Fruit fly (Drosophila melanogaster) whole organism, embryonic: ENCODE results near the gene CG3862.

Experiments
- CG10959 ChIP-seq: fragments of 200-800 bp; sonication (Bioruptor generic); IDR thresholded peaks from 2 replicates; pipeline ENCODE4 v1.3.6; 2022; ENCODE audit warnings: missing biosample characterization, missing genetic modification characterization
- CG11504 ChIP-seq: fragments of 200-800 bp; sonication (Bioruptor generic); optimal IDR thresholded peaks from 3 replicates; lab custom pipeline; 2019; ENCODE audit warnings: missing biosample characterization, mild to moderate bottlenecking, missing genetic modification characterization, moderate library complexity
- CG12155 ChIP-seq: fragments of 200-800 bp; sonication (Bioruptor generic); optimal IDR thresholded peaks from 3 replicates; lab custom pipeline; 2016; ENCODE audit warnings: missing biosample characterization, missing genetic modification characterization
- CG14860 ChIP-seq: fragments of 200-800 bp; sonication (Bioruptor generic); IDR thresholded peaks from 3 replicates; pipeline ENCODE4 v1.3.6; 2022; ENCODE audit warnings: missing biosample characterization, missing genetic modification characterization; ENCODE audit not compliant: partially characterized antibody
- CG1647 ChIP-seq: fragments of 200-800 bp; sonication (Bioruptor generic); optimal IDR thresholded peaks from 3 replicates; lab custom pipeline; 2016; ENCODE audit warnings: missing biosample characterization, missing genetic modification characterization
- CG16863 ChIP-seq: fragments of 200-800 bp; sonication (Bioruptor generic); optimal IDR thresholded peaks from 3 replicates; lab custom pipeline; 2016; ENCODE audit warnings: missing biosample characterization, missing genetic modification characterization
- CG17568 ChIP-seq: fragments of 200-800 bp; sonication (Bioruptor generic); optimal IDR thresholded peaks from 2 replicates; lab custom pipeline; 2018; ENCODE audit warnings: missing biosample characterization, mild to moderate bottlenecking, missing genetic modification characterization, moderate library complexity
- CG32772 ChIP-seq: fragments of 200-800 bp; sonication (Bioruptor generic); IDR thresholded peaks from 2 replicates; pipeline ENCODE4 v1.3.6; 2022; ENCODE audit warnings: missing biosample characterization, missing genetic modification characterization
- CG33213 ChIP-seq: fragments of 200-800 bp; sonication (Bioruptor generic); optimal IDR thresholded peaks from 3 replicates; lab custom pipeline; 2016; ENCODE audit warnings: missing biosample characterization, missing genetic modification characterization
- CG42726 ChIP-seq: fragments of 200-800 bp; sonication (Bioruptor generic); IDR thresholded peaks from 2 replicates; pipeline ENCODE4 v1.3.6; 2022; ENCODE audit warnings: missing biosample characterization, missing genetic modification characterization; ENCODE audit not compliant: partially characterized antibody
- CG4617 ChIP-seq: fragments of 200-800 bp; sonication (Bioruptor generic); optimal IDR thresholded peaks from 3 replicates; lab custom pipeline; 2016; ENCODE audit warnings: missing biosample characterization, missing genetic modification characterization, borderline replicate concordance
- CG4730 ChIP-seq: fragments of 200-800 bp; sonication (Bioruptor generic); IDR thresholded peaks from 2 replicates; pipeline ENCODE4 v1.3.6; 2022; ENCODE audit warnings: missing biosample characterization, missing genetic modification characterization
- CG5180 ChIP-seq: fragments of 200-800 bp; sonication (Bioruptor generic); optimal IDR thresholded peaks from 3 replicates; lab custom pipeline; 2017; ENCODE audit warnings: missing biosample characterization, missing genetic modification characterization, mild to moderate bottlenecking, moderate library complexity, missing genetic modification reagents
- CG7372 ChIP-seq: fragments of 200-800 bp; sonication (Bioruptor generic); IDR thresholded peaks from 2 replicates; pipeline ENCODE4 v1.3.6; 2022; ENCODE audit warnings: missing biosample characterization, missing genetic modification characterization
- CG9215 ChIP-seq: fragments of 200-800 bp; sonication (Bioruptor generic); IDR thresholded peaks from 2 replicates; pipeline ENCODE4 v1.3.6; 2022; ENCODE audit warnings: missing biosample characterization, missing genetic modification characterization
- Drgx ChIP-seq: fragments of 200-800 bp; sonication (Bioruptor generic); IDR thresholded peaks from 2 replicates; pipeline ENCODE4 v1.3.6; 2022; ENCODE audit warnings: missing biosample characterization, missing genetic modification characterization
- Fer2 ChIP-seq: fragments of 200-800 bp; sonication (Bioruptor generic); optimal IDR thresholded peaks from 2 replicates; lab custom pipeline; 2018; ENCODE audit warnings: missing biosample characterization, mild to moderate bottlenecking, missing genetic modification characterization, moderate library complexity
- Fer3 ChIP-seq: fragments of 200-800 bp; sonication (Bioruptor generic); optimal IDR thresholded peaks from 2 replicates; lab custom pipeline; 2018; ENCODE audit warnings: missing biosample characterization, mild to moderate bottlenecking, missing genetic modification characterization, moderate library complexity
- HLHmδ ChIP-seq: fragments of 200-800 bp; sonication (Bioruptor generic); optimal IDR thresholded peaks from 2 replicates; lab custom pipeline; 2018; ENCODE audit warnings: missing biosample characterization, mild to moderate bottlenecking, missing genetic modification characterization, moderate library complexity
- Hr78 ChIP-seq, 2 experiments: fragments of 200-800 bp in 1 of 2; fragments of >200 bp in 1 of 2; sonication (Bioruptor generic) in 1 of 2; optimal IDR thresholded peaks; 2 replicates each; lab custom pipeline; 2017 to 2019; ENCODE audit warnings: missing biosample characterization in 2 of 2, missing genetic modification characterization in 2 of 2, mild to moderate bottlenecking in 1 of 2, moderate library complexity in 1 of 2
- Lpt ChIP-seq: fragments of >200 bp; optimal IDR thresholded peaks from 2 replicates; lab custom pipeline; 2018; ENCODE audit warnings: missing biosample characterization, missing genetic modification characterization
- Max ChIP-seq: fragments of 200-800 bp; sonication (Bioruptor generic); optimal IDR thresholded peaks from 2 replicates; lab custom pipeline; 2016; ENCODE audit warnings: missing biosample characterization, mild to moderate bottlenecking, missing genetic modification characterization
- Myb ChIP-seq: fragments of 200-800 bp; sonication (Bioruptor generic); optimal IDR thresholded peaks from 2 replicates; lab custom pipeline; 2016; ENCODE audit warnings: missing biosample characterization, missing genetic modification characterization
- Optix ChIP-seq: fragments of 200-800 bp; sonication (Bioruptor generic); IDR thresholded peaks from 3 replicates; pipeline ENCODE4 v1.3.6; 2022; ENCODE audit warnings: missing biosample characterization, missing genetic modification characterization
- ab ChIP-seq: fragments of 200-800 bp; sonication (Bioruptor generic); optimal IDR thresholded peaks from 2 replicates; lab custom pipeline; 2016; ENCODE audit warnings: missing biosample characterization, missing genetic modification characterization
- bab2 ChIP-seq: fragments of 200-800 bp; sonication (Bioruptor generic); optimal IDR thresholded peaks from 2 replicates; lab custom pipeline; 2016; ENCODE audit warnings: missing biosample characterization, missing genetic modification characterization
- dm ChIP-seq: fragments of 200-800 bp; sonication (Bioruptor generic); optimal IDR thresholded peaks from 3 replicates; lab custom pipeline; 2016; ENCODE audit warnings: missing biosample characterization, missing genetic modification characterization
- eyg ChIP-seq: fragments of 200-800 bp; sonication (Bioruptor generic); optimal IDR thresholded peaks from 3 replicates; lab custom pipeline; 2016; ENCODE audit warnings: missing biosample characterization, missing genetic modification characterization
- gce ChIP-seq: fragments of 200-800 bp; sonication (Bioruptor generic); IDR thresholded peaks from 3 replicates; pipeline ENCODE4 v1.3.6; 2022; ENCODE audit warnings: missing biosample characterization, missing genetic modification characterization
- gcm ChIP-seq: fragments of 200-800 bp; sonication (Bioruptor generic); optimal IDR thresholded peaks from 2 replicates; lab custom pipeline; 2019; ENCODE audit warnings: missing biosample characterization, mild to moderate bottlenecking, missing genetic modification characterization, moderate library complexity
- gcm2 ChIP-seq: fragments of 200-800 bp; sonication (Bioruptor generic); optimal IDR thresholded peaks from 2 replicates; lab custom pipeline; 2016; ENCODE audit warnings: missing biosample characterization, missing genetic modification characterization
- gsb ChIP-seq: fragments of 200-800 bp; sonication (Bioruptor generic); IDR thresholded peaks from 2 replicates; pipeline ENCODE4 v1.3.6; 2022; ENCODE audit warnings: missing biosample characterization, missing genetic modification characterization
- ham ChIP-seq: fragments of 200-800 bp; sonication (Bioruptor generic); IDR thresholded peaks from 2 replicates; pipeline ENCODE4 v1.3.6; 2022; ENCODE audit warnings: missing biosample characterization, missing genetic modification characterization
- hth ChIP-seq: fragments of >200 bp; optimal IDR thresholded peaks from 2 replicates; lab custom pipeline; 2017; ENCODE audit warnings: inconsistent platforms
- ind ChIP-seq: fragments of 200-800 bp; sonication (Bioruptor generic); optimal IDR thresholded peaks from 3 replicates; lab custom pipeline; 2016; ENCODE audit warnings: missing biosample characterization, missing genetic modification characterization
- jigr1 ChIP-seq: fragments of 200-800 bp; sonication (Bioruptor generic); IDR thresholded peaks from 3 replicates; pipeline ENCODE4 v1.3.6; 2022; ENCODE audit warnings: missing biosample characterization, missing genetic modification characterization
- onecut ChIP-seq: fragments of 200-800 bp; sonication (Bioruptor generic); IDR thresholded peaks from 2 replicates; pipeline ENCODE4 v1.3.6; 2022; ENCODE audit warnings: missing biosample characterization, missing genetic modification characterization
- otp ChIP-seq: fragments of 200-800 bp; sonication (Bioruptor generic); IDR thresholded peaks from 3 replicates; pipeline ENCODE4, ENCODE4 v1.3.6; 2022; ENCODE audit warnings: missing biosample characterization, missing genetic modification characterization
- pros ChIP-seq: fragments of 200-800 bp; sonication (Bioruptor generic); optimal IDR thresholded peaks from 3 replicates; lab custom pipeline; 2019; ENCODE audit warnings: missing biosample characterization, mild to moderate bottlenecking, missing genetic modification characterization, moderate library complexity
- psq ChIP-seq: fragments of 200-800 bp; sonication (Bioruptor generic); optimal IDR thresholded peaks from 2 replicates; lab custom pipeline; 2017; ENCODE audit warnings: missing biosample characterization, missing genetic modification characterization
- ro ChIP-seq: fragments of 200-800 bp; sonication (Bioruptor generic); IDR thresholded peaks from 2 replicates; pipeline ENCODE4 v1.3.6; 2022; ENCODE audit warnings: missing biosample characterization, missing genetic modification characterization
- run ChIP-seq: fragments of 200-800 bp; sonication (Bioruptor generic); optimal IDR thresholded peaks from 3 replicates; lab custom pipeline; 2018; ENCODE audit warnings: missing biosample characterization, mild to moderate bottlenecking, missing genetic modification characterization
- salm ChIP-seq: fragments of 200-800 bp; sonication (Bioruptor generic); optimal IDR thresholded peaks from 2 replicates; lab custom pipeline; 2018; ENCODE audit warnings: missing biosample characterization, mild to moderate bottlenecking, missing genetic modification characterization
- sens ChIP-seq: fragments of 200-800 bp; sonication (Bioruptor generic); peaks from one replicate; lab custom pipeline; 2016; ENCODE audit warnings: missing biosample characterization, missing genetic modification characterization
- sens-2 ChIP-seq: fragments of 200-800 bp; sonication (Bioruptor generic); IDR thresholded peaks from 2 replicates; pipeline ENCODE4 v1.3.6; 2022; ENCODE audit warnings: missing biosample characterization, missing genetic modification characterization
- slbo ChIP-seq: fragments of 200-800 bp; sonication (Bioruptor generic); IDR thresholded peaks from 2 replicates; pipeline ENCODE4 v1.3.6; 2022; ENCODE audit warnings: missing biosample characterization, missing genetic modification characterization
- tna ChIP-seq: fragments of 200-800 bp; sonication (Bioruptor generic); IDR thresholded peaks from 2 replicates; pipeline ENCODE4 v1.3.6; 2022; ENCODE audit warnings: missing biosample characterization, missing genetic modification characterization; ENCODE audit not compliant: partially characterized antibody
- trh ChIP-seq: fragments of 200-800 bp; sonication (Bioruptor generic); optimal IDR thresholded peaks from 2 replicates; lab custom pipeline; 2016; ENCODE audit warnings: missing biosample characterization, missing genetic modification characterization
- vfl ChIP-seq: fragments of 200-800 bp; sonication (Bioruptor generic); optimal IDR thresholded peaks from 2 replicates; lab custom pipeline; 2016; ENCODE audit warnings: missing biosample characterization, missing genetic modification characterization
- vvl ChIP-seq: fragments of 200-800 bp; sonication (Bioruptor generic); IDR thresholded peaks from 2 replicates; pipeline ENCODE4 v1.3.6; 2022; ENCODE audit warnings: missing biosample characterization, missing genetic modification characterization
- zf30C ChIP-seq: fragments of 200-800 bp; sonication (Bioruptor generic); optimal IDR thresholded peaks from 3 replicates; lab custom pipeline; 2018; ENCODE audit warnings: missing biosample characterization, mild to moderate bottlenecking, missing genetic modification characterization

The CG3862 gene

DNA sequence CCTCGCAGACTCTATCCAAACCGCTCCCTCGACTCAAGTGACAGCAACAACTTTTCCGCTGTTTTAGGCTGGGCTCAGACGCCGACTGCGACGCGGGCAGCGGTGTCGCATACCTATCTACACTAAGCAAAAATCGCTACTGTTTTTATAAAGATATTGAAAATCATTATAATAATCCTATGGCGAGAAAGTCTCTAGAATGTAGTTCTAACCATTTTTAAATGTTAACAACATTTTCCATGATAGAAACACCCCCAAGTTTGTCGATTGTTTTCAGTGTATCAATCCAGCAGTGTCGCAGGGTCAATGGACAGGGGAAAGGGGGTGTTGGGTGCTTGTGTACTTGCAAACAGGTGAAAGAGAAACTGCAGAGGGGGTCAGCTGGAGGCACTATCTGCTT, 40.2 kb upstream of the CG3862 start (continued):
- TF ChIP-seq ham (GFP tag; lab: Robert Waterston, UW) (peak; percentile 78), ro (GFP tag; lab: Robert Waterston, UW) (peak; percentile 89), Fer2 (tag; lab: Kevin White, UChicago) (peak; percentile 88), CG1647 (peak; percentile 96), psq (GFP tag; lab: Kevin White, UChicago) (peak; percentile 92), tna (no peak), CG42726 (no peak), pros (GFP tag; lab: Kevin White, UChicago) (peak; percentile 49), Optix (GFP tag; lab: Robert Waterston, UW) (peak; percentile 95), slbo (GFP tag; lab: Robert Waterston, UW) (peak; percentile 97), CG32772 (peak; percentile 96), jigr1 (GFP tag; lab: Robert Waterston, UW) (peak; percentile 89), ind (GFP tag; lab: Kevin White, UChicago) (peak; percentile 97), vvl (GFP tag; lab: Robert Waterston, UW) (peak; percentile 98), otp (GFP tag; lab: Robert Waterston, UW) (peak; percentile 98), onecut (peak; percentile 93), ab (GFP tag; lab: Kevin White, UChicago) (peak; percentile 90), CG10959 (GFP tag; lab: Robert Waterston, UW) (peak; percentile 91), sens-2 (GFP tag; lab: Robert Waterston, UW) (peak; percentile 95), trh (GFP tag; lab: Kevin White, UChicago) (peak; percentile 94), vfl (GFP tag; lab: Kevin White, UChicago) (peak; percentile 95), gcm (GFP tag; lab: Kevin White, UChicago) (peak; percentile 95), run (tag; lab: Kevin White, UChicago) (peak; percentile 89), CG4730 (GFP tag; lab: Robert Waterston, UW) (peak; percentile 91), CG11504 (tag; lab: Kevin White, UChicago) (peak; percentile 96), CG9215 (peak; percentile 92), CG5180 (peak; percentile 87), Myb (GFP tag; lab: Kevin White, UChicago) (peak; percentile 80), gsb (GFP tag; lab: Robert Waterston, UW) (peak; percentile 95), CG12155 (GFP tag; lab: Kevin White, UChicago) (peak; percentile 95), Lpt (no peak), sens (peak; percentile 99), CG4617 (GFP tag; lab: Kevin White, UChicago) (peak; percentile 92), Fer3 (peak; percentile 96), Hr78 (GFP tag; optimal IDR thresholded peaks at IDR 0.05; lab: Kevin White, UChicago) (peak in 1 of 2 experiments; percentile 94), gcm2 (peak; percentile 95), Max (GFP tag; lab: Kevin White, UChicago) (peak; percentile 96), HLHmδ (GFP tag; lab: Kevin White, UChicago) (no peak), bab2 (GFP tag; lab: Kevin White, UChicago) (peak; percentile 96), zf30C (GFP tag; lab: Kevin White, UChicago) (peak; percentile 83), CG17568 (GFP tag; lab: Kevin White, UChicago) (peak; percentile 95), CG33213 (GFP tag; lab: Kevin White, UChicago) (peak; percentile 96), salm (tag; lab: Kevin White, UChicago) (peak; percentile 93), Drgx (GFP tag; lab: Robert Waterston, UW) (peak; percentile 98), eyg (GFP tag; lab: Kevin White, UChicago) (peak; percentile 92), CG14860 (GFP tag; lab: Robert Waterston, UW) (no peak), gce (GFP tag; lab: Robert Waterston, UW) (peak; percentile 97), CG16863 (GFP tag; lab: Kevin White, UChicago) (peak; percentile 96), dm (peak; percentile 87), hth (no peak), CG7372 (GFP tag; lab: Robert Waterston, UW) (peak; percentile 95)
